Fruit fly (Drosophila melanogaster) whole organism, wandering third instar larva: ENCODE measurements around the gene CG32017.

ENCODE experiments used
- Abd-B ChIP-seq: fragments of >200 bp; optimal IDR thresholded peaks from 2 replicates; lab custom pipeline; 2017; ENCODE audit warnings: missing biosample characterization, missing genetic modification characterization
- CrebA ChIP-seq: fragments of 200-800 bp; sonication (Bioruptor generic); optimal IDR thresholded peaks from 2 replicates; lab custom pipeline; 2016; ENCODE audit warnings: missing biosample characterization, mild to moderate bottlenecking, missing genetic modification characterization, borderline replicate concordance
- Dfd ChIP-seq: fragments of >200 bp; optimal IDR thresholded peaks from 2 replicates; lab custom pipeline; 2017; ENCODE audit warnings: missing biosample characterization, missing genetic modification characterization
- Dif ChIP-seq: fragments of 200-275, 200-300 bp; sonication (Bioruptor generic); optimal IDR thresholded peaks from 2 replicates; lab custom pipeline; 2018; ENCODE audit warnings: missing biosample characterization, missing genetic modification characterization; ENCODE audit not compliant: partially characterized antibody
- GATAd ChIP-seq: sonication (Bioruptor generic); optimal IDR thresholded peaks from 2 replicates; lab custom pipeline; 2016; ENCODE audit warnings: missing biosample characterization, missing genetic modification characterization
- HLH106 ChIP-seq: fragments of 200-800 bp; optimal IDR thresholded peaks from 3 replicates; lab custom pipeline; 2019; ENCODE audit warnings: missing biosample characterization, mild to moderate bottlenecking, missing genetic modification characterization, moderate library complexity
- Hnf4 ChIP-seq: fragments of 200-800 bp; sonication (Bioruptor generic); optimal IDR thresholded peaks from 2 replicates; lab custom pipeline; 2016; ENCODE audit warnings: missing biosample characterization, mild to moderate bottlenecking, missing genetic modification characterization
- Hr83 ChIP-seq: fragments of 200-300 bp; sonication (Bioruptor generic); optimal IDR thresholded peaks from 2 replicates; lab custom pipeline; 2016; ENCODE audit warnings: missing biosample characterization, mild to moderate bottlenecking, missing genetic modification characterization, moderate library complexity; ENCODE audit not compliant: poor library complexity, severe bottlenecking
- Jra ChIP-seq: sonication (Bioruptor generic); optimal IDR thresholded peaks from 2 replicates; lab custom pipeline; 2016; ENCODE audit warnings: missing biosample characterization, missing genetic modification characterization
- Mio ChIP-seq: sonication (Bioruptor generic); optimal IDR thresholded peaks from 2 replicates; lab custom pipeline; 2016; ENCODE audit warnings: missing biosample characterization, missing genetic modification characterization
- Myc ChIP-seq: fragments of >200 bp; optimal IDR thresholded peaks from 2 replicates; lab custom pipeline; 2017
- N ChIP-seq: fragments of >200 bp; optimal IDR thresholded peaks from 2 replicates; lab custom pipeline; 2018; ENCODE audit warnings: missing biosample characterization, missing external identifiers, missing genetic modification characterization
- OdsH ChIP-seq: fragments of 200-800 bp; sonication (Bioruptor generic); optimal IDR thresholded peaks from 2 replicates; lab custom pipeline; 2016; ENCODE audit warnings: missing biosample characterization, mild to moderate bottlenecking, missing genetic modification characterization
- Rel ChIP-seq, 2 experiments: fragments of 200-800 bp; sonication (Bioruptor generic) in 1 of 2; optimal IDR thresholded peaks; 2 replicates in 1 of 2; 3 replicates in 1 of 2; lab custom pipeline; 2016 to 2019; ENCODE audit warnings: mild to moderate bottlenecking in 2 of 2, missing biosample characterization in 2 of 2, missing genetic modification characterization in 2 of 2, moderate library complexity in 1 of 2
- Vsx2 ChIP-seq: fragments of 200-300, 225-300 bp; sonication (Bioruptor generic); optimal IDR thresholded peaks from 2 replicates; lab custom pipeline; 2018; ENCODE audit warnings: missing biosample characterization, missing genetic modification characterization; ENCODE audit not compliant: partially characterized antibody
- br ChIP-seq: fragments of 200-800 bp; sonication (Bioruptor generic); optimal IDR thresholded peaks from 2 replicates; lab custom pipeline; 2016; ENCODE audit warnings: missing biosample characterization, missing genetic modification characterization
- brk ChIP-seq: fragments of 200-800 bp; sonication (Bioruptor generic); optimal IDR thresholded peaks from 2 replicates; lab custom pipeline; 2016; ENCODE audit warnings: missing biosample characterization, mild to moderate bottlenecking, missing genetic modification characterization
- dl ChIP-seq, 2 experiments: fragments of 175-275, 200-275 bp in 1 of 2; fragments of 200-275 bp in 1 of 2; sonication (Bioruptor generic); optimal IDR thresholded peaks; lab custom pipeline; 2018; ENCODE audit warnings: mild to moderate bottlenecking in 2 of 2, missing biosample characterization in 2 of 2, missing genetic modification characterization in 2 of 2, moderate library complexity in 2 of 2; ENCODE audit not compliant: partially characterized antibody in 2 of 2, insufficient read depth in 1 of 2
- dmrt93B ChIP-seq: fragments of 200-800 bp; sonication (Bioruptor generic); optimal IDR thresholded peaks from 2 replicates; lab custom pipeline; 2018; ENCODE audit warnings: missing biosample characterization, mild to moderate bottlenecking, missing genetic modification characterization
- dsf ChIP-seq: sonication (Bioruptor generic); optimal IDR thresholded peaks from 2 replicates; lab custom pipeline; 2016; ENCODE audit warnings: missing biosample characterization, missing genetic modification characterization, borderline replicate concordance
- ey ChIP-seq: fragments of 200-800 bp; sonication (Bioruptor generic); optimal IDR thresholded peaks from 2 replicates; lab custom pipeline; 2016; ENCODE audit warnings: missing biosample characterization, missing genetic modification characterization
- foxo ChIP-seq, 2 experiments: fragments of 200-800 bp; sonication (Bioruptor generic); optimal IDR thresholded peaks; 2 replicates in 1 of 2; 3 replicates in 1 of 2; lab custom pipeline; 2016 to 2017; ENCODE audit warnings: missing biosample characterization in 2 of 2, missing genetic modification characterization in 2 of 2
- h ChIP-seq: fragments of 200-800 bp; sonication (Bioruptor generic); optimal IDR thresholded peaks from 3 replicates; lab custom pipeline; 2016; ENCODE audit warnings: missing biosample characterization, mild to moderate bottlenecking, missing genetic modification characterization
- lola ChIP-seq: fragments of >200 bp; optimal IDR thresholded peaks from 2 replicates; lab custom pipeline; 2017; ENCODE audit warnings: missing biosample characterization, missing genetic modification characterization
- pan ChIP-seq: fragments of >200 bp; optimal IDR thresholded peaks from 2 replicates; lab custom pipeline; 2017
- psq ChIP-seq: fragments of 200-800 bp; sonication (Bioruptor generic); optimal IDR thresholded peaks from 3 replicates; lab custom pipeline; 2017; ENCODE audit warnings: missing biosample characterization, mild to moderate bottlenecking, missing genetic modification characterization, moderate library complexity
- rgr ChIP-seq: fragments of 200-800 bp; sonication (Bioruptor generic); optimal IDR thresholded peaks from 3 replicates; lab custom pipeline; 2016; ENCODE audit warnings: missing biosample characterization, mild to moderate bottlenecking, missing genetic modification characterization
- sv ChIP-seq: fragments of 200-800 bp; sonication (Bioruptor generic); optimal IDR thresholded peaks from 3 replicates; lab custom pipeline; 2016; ENCODE audit warnings: missing biosample characterization, missing genetic modification characterization
- tai ChIP-seq: sonication (Bioruptor generic); optimal IDR thresholded peaks from 2 replicates; lab custom pipeline; 2016; ENCODE audit warnings: missing biosample characterization, missing genetic modification characterization
- usp ChIP-seq: fragments of >200 bp; optimal IDR thresholded peaks from 2 replicates; lab custom pipeline; 2017; ENCODE audit warnings: missing biosample characterization, missing genetic modification characterization
- woc ChIP-seq: sonication (Bioruptor generic); optimal IDR thresholded peaks from 2 replicates; lab custom pipeline; 2016; ENCODE audit warnings: missing biosample characterization, mild to moderate bottlenecking, missing genetic modification characterization

The CG32017 gene

dm6 chr4:1126290-1126689 is 35.7 kb downstream of the CG32017 start, which contains the start of gene CG11155:
Gene CG11155, plus strand, starts transcription at chr4:1126602.
- TF ChIP-seq Mio (GFP tag; lab: Kevin White, UChicago) (no peak), Vsx2 (GFP tag; lab: Kevin White, UChicago) (no peak), OdsH (no peak), Abd-B (no peak), Myc (lab: Kevin White, UChicago) (no peak), psq (GFP tag; lab: Kevin White, UChicago) (no peak), Dfd (GFP tag; lab: Kevin White, UChicago) (no peak), dsf (GFP tag; lab: Kevin White, UChicago) (no peak), tai (no peak), h (GFP tag; lab: Kevin White, UChicago) (no peak), dl (GFP tag; optimal IDR thresholded peaks at IDR 0.05; lab: Kevin White, UChicago; ENCODE audit: insufficient read depth in 1 of 2, partially characterized antibody in 2 of 2) (no peak), HLH106 (tag; lab: Kevin White, UChicago) (no peak), Jra (no peak), N (GFP tag; lab: Kevin White, UChicago) (no peak), foxo (GFP tag; optimal IDR thresholded peaks at IDR 0.05; lab: Kevin White, UChicago) (no peak)
- TF ChIP-seq, all 38 proteins: peak for 0

dm6 chr4:1124494-1124780 is 37.5 kb downstream of the CG32017 start:
- TF ChIP-seq OdsH, result no peak
- no peak for TF ChIP-seq usp (GFP tag; lab: Kevin White, UChicago)
- no peak for TF ChIP-seq br (GFP tag; lab: Kevin White, UChicago)
- TF ChIP-seq dl (GFP tag; optimal IDR thresholded peaks at IDR 0.05; lab: Kevin White, UChicago; ENCODE audit: insufficient read depth in 1 of 2, partially characterized antibody in 2 of 2), result no peak
- TF ChIP-seq Hr83 (GFP tag; lab: Kevin White, UChicago), result no peak
- no peak for TF ChIP-seq dmrt93B (GFP tag; lab: Kevin White, UChicago)
- TF ChIP-seq CrebA (GFP tag; lab: Kevin White, UChicago), result no peak
- no peak for TF ChIP-seq rgr (GFP tag; lab: Kevin White, UChicago)
- TF ChIP-seq h (GFP tag; lab: Kevin White, UChicago), result no peak
- no peak for TF ChIP-seq Mio (GFP tag; lab: Kevin White, UChicago)
- TF ChIP-seq psq (GFP tag; lab: Kevin White, UChicago), result no peak
- TF ChIP-seq ey (GFP tag; lab: Kevin White, UChicago), result no peak
- no peak for TF ChIP-seq sv (GFP tag; lab: Kevin White, UChicago)

dm6 chr4:1123769-1124493 is 38.0 kb downstream of the CG32017 start, which contains the start of gene Arf4:
Gene Arf4, plus strand, starts transcription at chr4:1124167.
- TF ChIP-seq Jra (peak; percentile 24), Hnf4 (GFP tag; lab: Kevin White, UChicago) (peak; percentile 15), lola (peak; percentile 43), dmrt93B (GFP tag; lab: Kevin White, UChicago) (no peak), brk (peak; percentile 32), foxo (GFP tag; optimal IDR thresholded peaks at IDR 0.05; lab: Kevin White, UChicago) (no peak), Hr83 (GFP tag; lab: Kevin White, UChicago) (no peak), N (GFP tag; lab: Kevin White, UChicago) (peak; percentile 71), woc (GFP tag; lab: Kevin White, UChicago) (peak; percentile 17)

- no peak for TF ChIP-seq foxo (GFP tag; optimal IDR thresholded peaks at IDR 0.05; lab: Kevin White, UChicago)
- no peak for TF ChIP-seq Jra
- TF ChIP-seq usp (GFP tag; lab: Kevin White, UChicago), result no peak
- no peak for TF ChIP-seq lola
- no peak for TF ChIP-seq h (GFP tag; lab: Kevin White, UChicago)
- no peak for TF ChIP-seq Hr83 (GFP tag; lab: Kevin White, UChicago)
- no peak for TF ChIP-seq pan (lab: Kevin White, UChicago)
- peak; percentile 45 for TF ChIP-seq tai
- peak; percentile 38 for TF ChIP-seq N (GFP tag; lab: Kevin White, UChicago)
- TF ChIP-seq Dif (GFP tag; lab: Kevin White, UChicago), result no peak
- TF ChIP-seq Rel (GFP tag; optimal IDR thresholded peaks at IDR 0.05; lab: Kevin White, UChicago), result no peak
- no peak for TF ChIP-seq Rel (tag; optimal IDR thresholded peaks at IDR 0.05; lab: Kevin White, UChicago)
- TF ChIP-seq Dfd (GFP tag; lab: Kevin White, UChicago), result no peak
- no peak for TF ChIP-seq Abd-B
- no peak for TF ChIP-seq GATAd
Measured at dm6 chr4:1122658-1123606, 39.0 kb downstream of the CG32017 start, which contains the start of gene Cals. Gene Cals, minus strand, starts transcription at chr4:1123357.
